Worm (Caenorhabditis elegans): ENCODE data around the gene pssy-2.

DNA sequence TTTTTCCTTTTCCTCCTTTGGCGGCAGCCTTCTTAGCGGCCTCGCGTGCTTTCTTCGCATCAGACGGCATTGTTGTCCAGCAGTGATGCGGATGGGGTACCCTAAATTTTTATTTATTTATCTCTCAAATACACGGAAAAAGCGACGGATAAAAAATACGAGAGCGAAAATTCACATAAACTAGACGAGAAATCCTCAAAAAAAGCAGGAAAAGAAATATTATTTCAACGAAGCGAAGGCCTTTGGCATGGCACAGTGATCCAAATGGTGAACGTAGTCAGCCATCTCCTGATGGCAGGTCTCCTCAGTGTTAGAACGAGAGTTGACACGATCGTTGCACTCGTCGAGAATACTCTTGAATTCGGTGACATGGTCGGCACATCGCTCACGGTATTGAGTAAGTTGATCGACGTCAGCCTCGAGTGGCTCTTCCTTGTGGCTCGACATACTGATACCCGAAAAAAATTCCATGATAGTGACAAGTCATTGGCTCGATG lies 9.4 kb upstream of the pssy-2 start, which contains the start of the genes abcf-2 and T27E9.2:
- TF ChIP-seq hlh-30 (tag; optimal IDR thresholded peaks at IDR 0.05; ENCODE audit: insufficient read depth) = no peak
- no peak for TF ChIP-seq tra-1 (GFP tag; IDR thresholded peaks at IDR 0.05)
- TF ChIP-seq pha-4 (GFP tag; IDR thresholded peaks at IDR 0.05) = no peak; the same call in 1 of the 2 replicates
- no peak for TF ChIP-seq pha-4 (tag; optimal IDR thresholded peaks at IDR 0.05)
- TF ChIP-seq attf-4 (tag; optimal IDR thresholded peaks at IDR 0.05) = no peak
- no peak for TF ChIP-seq egl-27 (tag; optimal IDR thresholded peaks at IDR 0.05)
- TF ChIP-seq lin-15B (tag; optimal IDR thresholded peaks at IDR 0.05) = no peak
- TF ChIP-seq daf-12 (tag; optimal IDR thresholded peaks at IDR 0.05) = no peak
- TF ChIP-seq lin-13 (GFP tag; optimal IDR thresholded peaks at IDR 0.05) = no peak
- TF ChIP-seq ztf-11 (tag; optimal IDR thresholded peaks at IDR 0.05) = no peak
- no peak for TF ChIP-seq mep-1 (tag; optimal IDR thresholded peaks at IDR 0.05)
- TF ChIP-seq duxl-1 (tag; optimal IDR thresholded peaks at IDR 0.05; ENCODE audit: poor library complexity) = no peak
- TF ChIP-seq ama-1 (optimal IDR thresholded peaks at IDR 0.05) = no peak
- no peak for TF ChIP-seq R02D3.7 (tag; optimal IDR thresholded peaks at IDR 0.05)
